Worm (Caenorhabditis elegans): ENCODE measurements around the gene hrde-1.

DNA sequence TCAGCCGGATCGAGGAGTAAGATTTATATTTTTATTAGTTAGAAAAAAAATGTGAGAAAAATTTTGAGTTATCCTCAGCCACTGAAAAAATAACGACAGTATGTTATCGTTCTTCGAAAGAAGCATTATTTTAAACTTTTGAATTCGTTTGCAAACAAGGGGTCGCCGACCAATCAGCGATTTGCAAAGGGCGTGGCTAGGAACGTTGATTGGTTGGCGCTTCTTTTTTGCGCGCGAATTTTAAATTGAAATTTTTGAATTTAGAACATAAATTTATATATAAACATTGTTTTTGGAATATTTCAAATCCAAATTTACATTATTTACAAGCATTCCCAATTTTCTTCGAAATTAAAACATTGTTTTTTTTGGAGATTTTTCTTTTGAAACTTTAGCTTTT is 32.8 kb downstream of the hrde-1 start:
- TF ChIP-seq nhr-102 (tag; optimal IDR thresholded peaks at IDR 0.05): no peak
- no peak for TF ChIP-seq fos-1 (tag; optimal IDR thresholded peaks at IDR 0.05)
- TF ChIP-seq F26F4.8 (GFP tag; conservative IDR thresholded peaks at IDR 0.05): no peak
- no peak for TF ChIP-seq daf-12 (tag; optimal IDR thresholded peaks at IDR 0.05)
- no peak for TF ChIP-seq lin-29 (GFP tag; IDR thresholded peaks at IDR 0.05)
- TF ChIP-seq R02D3.7 (tag; optimal IDR thresholded peaks at IDR 0.05): no peak
